Worm (Caenorhabditis elegans): Measurements from ENCODE around the gene F44B9.2.
A peak's percentile ranks its signal among the peaks of the same experiment; 100 is the strongest.

DNA sequence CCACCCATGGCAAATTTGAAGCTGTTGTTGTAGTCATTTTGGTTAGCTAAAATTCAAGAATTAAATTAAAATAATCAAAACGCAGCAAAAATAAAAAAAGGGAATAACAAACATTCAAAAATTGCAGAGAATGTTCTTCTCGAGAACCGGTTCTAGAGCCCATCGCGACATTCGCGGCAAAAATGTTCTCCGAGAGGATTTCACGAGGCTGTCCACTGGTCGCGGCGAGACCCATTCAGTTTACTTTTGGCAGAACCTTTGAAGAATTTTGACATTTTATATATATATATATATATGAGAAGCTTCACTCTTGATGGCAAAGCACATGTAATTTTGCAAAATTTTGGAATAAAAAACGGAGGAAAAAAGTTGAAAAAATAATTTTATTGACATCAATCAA, 7.2 kb downstream of the F44B9.2 start, which contains the start of gene F44B9.8:
- TF ChIP-seq him-1 (tag; optimal IDR thresholded peaks at IDR 0.05), result no peak
- TF ChIP-seq W03F9.2 (tag; optimal IDR thresholded peaks at IDR 0.05), result peak; percentile 29
